Worm (Caenorhabditis elegans): Measurements from ENCODE around the gene rps-1.

ce11 chrIII:4477472-4477871 lies 1.8 kb downstream of the rps-1 start, which contains the start of gene ins-17:
- no peak for TF ChIP-seq zag-1 (tag; optimal IDR thresholded peaks at IDR 0.05)
- TF ChIP-seq ZK546.5 (tag; optimal IDR thresholded peaks at IDR 0.05), result no peak
- no peak for TF ChIP-seq ama-1 (optimal IDR thresholded peaks at IDR 0.05)
- TF ChIP-seq snpc-4 (tag; optimal IDR thresholded peaks at IDR 0.05), result no peak
- TF ChIP-seq lin-13 (GFP tag; optimal IDR thresholded peaks at IDR 0.05), result no peak
- TF ChIP-seq unc-62 (GFP tag; optimal IDR thresholded peaks at IDR 0.05), result no peak
- no peak for TF ChIP-seq nhr-11 (tag; optimal IDR thresholded peaks at IDR 0.05)
